Worm (Caenorhabditis elegans) whole organism, young adult: ENCODE measurements around the gene C05D12.3.

Experiments used
- B0035.1 ChIP-seq: sonication (generic microtip); optimal IDR thresholded peaks from 2 replicates; lab custom pipeline; 2016; ENCODE audit warnings: missing genetic modification characterization, mild to moderate bottlenecking, missing compliant biosample characterization, missing genotype, missing genetic modification reagents
- C06A6.2 ChIP-seq: fragments of 200-800 bp; sonication (Bioruptor generic); conservative IDR thresholded peaks from 2 replicates; pipeline ENCODE4 v1.3.6; 2022; ENCODE audit warnings: missing genetic modification characterization, missing compliant biosample characterization
- F23B12.7 ChIP-seq: sonication (generic microtip); optimal IDR thresholded peaks from 2 replicates; lab custom pipeline; 2017; ENCODE audit warnings: missing genetic modification characterization, mild to moderate bottlenecking, missing compliant biosample characterization, antibody characterized with exemption, moderate library complexity; ENCODE audit not compliant: insufficient read depth
- F33H1.4 ChIP-seq: fragments of 200-800 bp; sonication (Bioruptor generic); IDR thresholded peaks from 2 replicates; pipeline ENCODE4 v1.3.6; 2022; ENCODE audit warnings: missing genetic modification reagents, missing genetic modification characterization, missing compliant biosample characterization
- F39B2.1 ChIP-seq: fragments of 200-800 bp; sonication (Bioruptor generic); IDR thresholded peaks from 2 replicates; pipeline ENCODE4 v1.3.6; 2022; ENCODE audit warnings: missing genetic modification reagents, missing genetic modification characterization, missing compliant biosample characterization
- F49E8.2 ChIP-seq: sonication (generic microtip); optimal IDR thresholded peaks from 3 replicates; lab custom pipeline; 2017; ENCODE audit warnings: missing genetic modification characterization, mild to moderate bottlenecking, missing compliant biosample characterization, antibody characterized with exemption, moderate library complexity; ENCODE audit not compliant: insufficient read depth
- F57A8.1 ChIP-seq: fragments of 200-800 bp; sonication (Bioruptor generic); optimal IDR thresholded peaks from 2 replicates; lab custom pipeline; 2018; ENCODE audit warnings: mild to moderate bottlenecking, missing genetic modification characterization, moderate library complexity, missing compliant biosample characterization
- K12H6.12 ChIP-seq: fragments of 200-800 bp; sonication (Bioruptor generic); optimal IDR thresholded peaks from 2 replicates; lab custom pipeline; 2018; ENCODE audit warnings: mild to moderate bottlenecking, missing genetic modification characterization, missing compliant biosample characterization
- T26A5.8 ChIP-seq: sonication (generic microtip); optimal IDR thresholded peaks from 2 replicates; lab custom pipeline; 2016; ENCODE audit warnings: missing genetic modification characterization, missing compliant biosample characterization
- Y53G8AR.9 ChIP-seq: fragments of 200-800 bp; sonication (Bioruptor generic); conservative IDR thresholded peaks from 2 replicates; pipeline ENCODE4 v1.3.6; 2022; ENCODE audit warnings: missing genetic modification reagents, missing genetic modification characterization, missing compliant biosample characterization
- akir-1 ChIP-seq: fragments of 200-800 bp; sonication (Bioruptor generic); optimal IDR thresholded peaks from 2 replicates; lab custom pipeline; 2018; ENCODE audit warnings: mild to moderate bottlenecking, missing genetic modification characterization, moderate library complexity, missing compliant biosample characterization
- ama-1 ChIP-seq, 3 experiments: fragments of 150-350 bp in 1 of 3; sonication (generic microtip) in 2 of 3; optimal IDR thresholded peaks; 2 replicates each; lab custom pipeline; 2014 to 2018; ENCODE audit warnings: missing biosample characterization in 2 of 3, missing genetic modification characterization in 2 of 3, missing genetic modification reagents in 2 of 3
- aptf-2 ChIP-seq: fragments of 200-800 bp; sonication (Bioruptor generic); conservative IDR thresholded peaks from 2 replicates; pipeline ENCODE4 v1.3.6; 2022; ENCODE audit warnings: missing genetic modification reagents, missing genetic modification characterization, missing compliant biosample characterization
- atf-7 ChIP-seq: sonication (generic microtip); optimal IDR thresholded peaks from 2 replicates; lab custom pipeline; 2017; ENCODE audit warnings: mild to moderate bottlenecking, missing genetic modification characterization, missing compliant biosample characterization
- attf-3 ChIP-seq: fragments of 200-800 bp; sonication (Bioruptor generic); conservative IDR thresholded peaks from 2 replicates; pipeline ENCODE4 v1.3.6; 2022; ENCODE audit warnings: missing genetic modification reagents, missing genetic modification characterization, missing compliant biosample characterization
- bed-2 ChIP-seq: fragments of 200-800 bp; sonication (Bioruptor generic); IDR thresholded peaks from 2 replicates; pipeline ENCODE4 v1.3.6; 2022; ENCODE audit warnings: missing genetic modification reagents, missing genetic modification characterization, missing compliant biosample characterization
- ceh-100 ChIP-seq: fragments of 200-800 bp; sonication (Bioruptor generic); IDR thresholded peaks from 2 replicates; pipeline ENCODE4 v1.3.6; 2022; ENCODE audit warnings: missing genetic modification reagents, missing genetic modification characterization, missing compliant biosample characterization
- ceh-40 ChIP-seq: fragments of 200-800 bp; sonication (Bioruptor generic); IDR thresholded peaks from 2 replicates; pipeline ENCODE4 v1.3.6; 2022; ENCODE audit warnings: missing genetic modification characterization, missing compliant biosample characterization
- ceh-79 ChIP-seq: sonication (generic microtip); optimal IDR thresholded peaks from 2 replicates; lab custom pipeline; 2017; ENCODE audit warnings: mild to moderate bottlenecking, missing genetic modification characterization, missing compliant biosample characterization
- dox-1 ChIP-seq: fragments of 200-800 bp; sonication (Bioruptor generic); IDR thresholded peaks from 2 replicates; pipeline ENCODE4 v1.3.6; 2022; ENCODE audit warnings: missing genetic modification reagents, missing genetic modification characterization, missing compliant biosample characterization
- dpl-1 ChIP-seq: fragments of 150-350 bp; optimal IDR thresholded peaks from 2 replicates; lab custom pipeline; 2014; ENCODE audit warnings: missing biosample characterization, missing genetic modification reagents, missing genetic modification characterization
- efl-1 ChIP-seq: fragments of 150-350 bp; optimal IDR thresholded peaks from 2 replicates; lab custom pipeline; 2014; ENCODE audit warnings: missing biosample characterization, missing genetic modification reagents, missing genetic modification characterization
- ekl-4 ChIP-seq: fragments of 200-800 bp; sonication (Bioruptor generic); IDR thresholded peaks from 2 replicates; pipeline ENCODE4 v1.3.6; 2022; ENCODE audit warnings: missing genetic modification reagents, missing genetic modification characterization, missing compliant biosample characterization
- him-1 ChIP-seq: sonication (generic microtip); optimal IDR thresholded peaks from 2 replicates; lab custom pipeline; 2016; ENCODE audit warnings: missing genotype, missing genetic modification reagents, missing genetic modification characterization, missing compliant biosample characterization
- hmg-1.2 ChIP-seq: fragments of 200-800 bp; sonication (Bioruptor generic); IDR thresholded peaks from 2 replicates; pipeline ENCODE4 v1.3.6; 2022; ENCODE audit warnings: missing genetic modification reagents, missing genetic modification characterization, missing compliant biosample characterization
- hrde-1 ChIP-seq: sonication (generic microtip); optimal IDR thresholded peaks from 2 replicates; lab custom pipeline; 2016; ENCODE audit warnings: missing genetic modification characterization, mild to moderate bottlenecking, missing compliant biosample characterization, moderate library complexity, missing genotype, missing genetic modification reagents, borderline replicate concordance
- hsf-1 ChIP-seq: fragments of 200-800 bp; sonication (Bioruptor generic); IDR thresholded peaks from 2 replicates; pipeline ENCODE4 v1.3.6; 2022; ENCODE audit warnings: missing genetic modification reagents, missing genetic modification characterization, missing compliant biosample characterization
- lag-1 ChIP-seq: fragments of 200-800 bp; sonication (Bioruptor generic); IDR thresholded peaks from 2 replicates; pipeline ENCODE4 v1.3.6; 2022; ENCODE audit warnings: missing genetic modification reagents, missing genetic modification characterization, missing compliant biosample characterization
- let-607 ChIP-seq, 2 experiments: fragments of 200-800 bp in 1 of 2; sonication (Bioruptor generic) in 1 of 2; sonication (generic microtip) in 1 of 2; optimal IDR thresholded peaks; 2 replicates each; lab custom pipeline; 2016 to 2018; ENCODE audit warnings: mild to moderate bottlenecking in 2 of 2, missing compliant biosample characterization in 2 of 2, missing genetic modification characterization in 2 of 2, moderate library complexity in 2 of 2, missing genotype in 1 of 2
- lin-54 ChIP-seq: fragments of 200-800 bp; sonication (Bioruptor generic); optimal IDR thresholded peaks from 2 replicates; lab custom pipeline; 2018; ENCODE audit warnings: mild to moderate bottlenecking, missing genetic modification characterization, missing compliant biosample characterization
- lir-1 ChIP-seq: fragments of 200-800 bp; sonication (Bioruptor generic); conservative IDR thresholded peaks from 2 replicates; pipeline ENCODE4 v1.3.6; 2022; ENCODE audit warnings: missing genetic modification reagents, missing genetic modification characterization, missing compliant biosample characterization
- mcd-1 ChIP-seq: fragments of 200-800 bp; sonication (Bioruptor generic); IDR thresholded peaks from 2 replicates; pipeline ENCODE4 v1.3.6; 2022; ENCODE audit warnings: missing genetic modification reagents, missing genetic modification characterization, missing compliant biosample characterization
- mel-28 ChIP-seq: sonication (generic microtip); optimal IDR thresholded peaks from 2 replicates; lab custom pipeline; 2016; ENCODE audit warnings: borderline replicate concordance, mild to moderate bottlenecking, missing genetic modification characterization, missing compliant biosample characterization
- mes-4 ChIP-seq: sonication (generic microtip); optimal IDR thresholded peaks from 2 replicates; lab custom pipeline; 2016; ENCODE audit warnings: missing genotype, missing genetic modification characterization, missing compliant biosample characterization
- mxl-1 ChIP-seq: sonication (generic microtip); optimal IDR thresholded peaks from 2 replicates; lab custom pipeline; 2016; ENCODE audit warnings: missing genetic modification characterization, missing compliant biosample characterization
- nhr-80 ChIP-seq: sonication (generic microtip); optimal IDR thresholded peaks from 2 replicates; lab custom pipeline; 2016; ENCODE audit warnings: missing genetic modification characterization, missing compliant biosample characterization
- nhr-90 ChIP-seq: sonication (generic microtip); optimal IDR thresholded peaks from 2 replicates; lab custom pipeline; 2016; ENCODE audit warnings: missing genotype, mild to moderate bottlenecking, missing genetic modification characterization, missing compliant biosample characterization
- pbrm-1 ChIP-seq: fragments of 200-800 bp; sonication (Bioruptor generic); IDR thresholded peaks from 2 replicates; pipeline ENCODE4 v1.3.6; 2022; ENCODE audit warnings: missing genetic modification reagents, missing genetic modification characterization, missing compliant biosample characterization
- pha-4 ChIP-seq: fragments of 150-350 bp; sonication (generic microtip); optimal IDR thresholded peaks from 2 replicates; lab custom pipeline; 2014; ENCODE audit warnings: missing biosample characterization, missing genetic modification reagents, missing genetic modification characterization
- rcor-1 ChIP-seq: fragments of 200-800 bp; sonication (Bioruptor generic); IDR thresholded peaks from 2 replicates; pipeline ENCODE4 v1.3.6; 2022; ENCODE audit warnings: missing genetic modification reagents, missing genetic modification characterization, missing compliant biosample characterization
- rpc-1 ChIP-seq, 2 experiments: fragments of 150-350 bp in 1 of 2; sonication (generic microtip) in 1 of 2; optimal IDR thresholded peaks; 2 replicates each; lab custom pipeline; 2014 to 2018; ENCODE audit warnings: missing biosample characterization in 1 of 2, missing genetic modification characterization in 1 of 2, missing genetic modification reagents in 1 of 2, missing genotype in 1 of 2
- sdz-38 ChIP-seq: sonication (generic microtip); optimal IDR thresholded peaks from 2 replicates; lab custom pipeline; 2016; ENCODE audit warnings: missing genotype, missing genetic modification characterization, missing compliant biosample characterization
- snpc-1.1 ChIP-seq: sonication (generic microtip); optimal IDR thresholded peaks from 2 replicates; lab custom pipeline; 2017; ENCODE audit warnings: missing genetic modification characterization, mild to moderate bottlenecking, missing compliant biosample characterization, antibody characterized with exemption, moderate library complexity, missing genotype, missing genetic modification reagents; ENCODE audit not compliant: insufficient read depth
- snpc-1.3 ChIP-seq: sonication (generic microtip); optimal IDR thresholded peaks from 2 replicates; lab custom pipeline; 2017; ENCODE audit warnings: missing genetic modification characterization, mild to moderate bottlenecking, missing compliant biosample characterization, antibody characterized with exemption, moderate library complexity, missing genotype, missing genetic modification reagents; ENCODE audit not compliant: insufficient read depth
- tbp1 ChIP-seq: fragments of 200-800 bp; sonication (Bioruptor generic); optimal IDR thresholded peaks from 2 replicates; lab custom pipeline; 2018; ENCODE audit warnings: mild to moderate bottlenecking, missing genetic modification characterization, missing compliant biosample characterization
- ztf-3 ChIP-seq: fragments of 200-800 bp; sonication (Bioruptor generic); optimal IDR thresholded peaks from 2 replicates; lab custom pipeline; 2018; ENCODE audit warnings: mild to moderate bottlenecking, missing genetic modification characterization, missing compliant biosample characterization

Gene C05D12.3

DNA sequence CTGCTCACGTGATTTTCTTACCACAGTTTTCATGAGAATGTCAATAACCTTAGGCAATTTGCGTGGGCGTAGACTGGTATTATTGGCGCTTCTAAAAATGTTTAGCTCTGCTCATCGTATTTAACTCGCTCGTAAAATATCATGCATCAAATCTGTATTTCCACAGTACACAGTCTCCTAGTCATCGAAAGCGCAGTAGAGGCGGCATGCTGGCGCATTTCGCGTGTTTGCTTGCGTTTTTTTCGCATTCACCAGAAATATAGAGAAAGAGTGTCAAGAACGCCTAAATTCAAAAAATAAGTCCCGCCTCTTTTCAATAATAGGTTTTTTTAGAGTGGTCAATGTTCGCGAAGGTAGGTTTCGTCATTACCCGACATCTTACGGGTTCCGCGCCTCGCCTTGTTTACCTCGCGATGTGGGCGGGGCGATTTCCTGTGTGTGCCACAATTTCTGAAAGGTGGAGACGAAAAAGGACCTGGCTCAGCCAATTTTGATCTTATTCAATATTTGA lies 48.4 kb upstream of the C05D12.3 start (continued):
- TF ChIP-seq rpc-1 (optimal IDR thresholded peaks at IDR 0.05; lab: Kevin White, UChicago): no peak
- TF ChIP-seq rpc-1 (tag; optimal IDR thresholded peaks at IDR 0.05; lab: Kevin White, UChicago): peak; percentile 5
- TF ChIP-seq B0035.1 (tag; lab: Kevin White, UChicago): peak; percentile 33
- TF ChIP-seq snpc-1.1 (tag; lab: Kevin White, UChicago): peak; percentile 96
- TF ChIP-seq dpl-1 (GFP tag; lab: Kevin White, UChicago): no peak
- peak; percentile 94 for TF ChIP-seq ekl-4 (GFP tag; lab: Robert Waterston, UW)
- TF ChIP-seq nhr-80 (tag; lab: Kevin White, UChicago): peak; percentile 44
- TF ChIP-seq ceh-79: peak; percentile 60
- TF ChIP-seq snpc-1.3 (tag; lab: Kevin White, UChicago): peak; percentile 88
- TF ChIP-seq F33H1.4 (GFP tag; lab: Robert Waterston, UW): peak; percentile 74
- TF ChIP-seq aptf-2 (GFP tag; lab: Robert Waterston, UW): no peak
- TF ChIP-seq F23B12.7: peak; percentile 31
- TF ChIP-seq dox-1 (GFP tag; lab: Robert Waterston, UW): peak; percentile 97
- TF ChIP-seq lir-1 (GFP tag; lab: Robert Waterston, UW): peak; percentile 64
- TF ChIP-seq efl-1 (GFP tag; lab: Kevin White, UChicago): peak; percentile 58
- TF ChIP-seq pha-4 (tag; lab: Kevin White, UChicago): no peak
- peak; percentile 22 for TF ChIP-seq mxl-1
- TF ChIP-seq F57A8.1: no peak
- peak; percentile 78 for TF ChIP-seq tbp1 (GFP tag; lab: Kevin White, UChicago)
- TF ChIP-seq pbrm-1 (GFP tag; lab: Robert Waterston, UW): peak; percentile 96
- TF ChIP-seq C06A6.2: 0 out of 2 replicates have a peak, but pooled peaks have one; percentile 54
- TF ChIP-seq bed-2 (GFP tag; lab: Robert Waterston, UW): no peak
- peak; percentile 13 for TF ChIP-seq mes-4 (tag; lab: Kevin White, UChicago)
- TF ChIP-seq F49E8.2: peak; percentile 96
- TF ChIP-seq lin-54: peak; percentile 89
- TF ChIP-seq ceh-40: 0 out of 2 replicates have a peak, but pooled peaks have one; percentile 36
- peak; percentile 70 for TF ChIP-seq nhr-90
- TF ChIP-seq lag-1 (GFP tag; lab: Robert Waterston, UW): 0 out of 2 replicates have a peak, but pooled peaks have one; percentile 30
- TF ChIP-seq Y53G8AR.9 (GFP tag; lab: Robert Waterston, UW): peak; percentile 80
- TF ChIP-seq mcd-1 (GFP tag; lab: Robert Waterston, UW): peak; percentile 86
- TF ChIP-seq F39B2.1: no peak
- peak; percentile 94 for TF ChIP-seq him-1 (tag; lab: Kevin White, UChicago)
- TF ChIP-seq hmg-1.2 (GFP tag; lab: Robert Waterston, UW): peak; percentile 85
- TF ChIP-seq mel-28 (tag; lab: Kevin White, UChicago): peak; percentile 20
- TF ChIP-seq T26A5.8: peak; percentile 87
- TF ChIP-seq attf-3 (GFP tag; lab: Robert Waterston, UW): peak; percentile 64
- TF ChIP-seq ztf-3 (GFP tag; lab: Kevin White, UChicago): no peak
- TF ChIP-seq let-607 (tag; optimal IDR thresholded peaks at IDR 0.05; lab: Kevin White, UChicago): peak; percentile 34 to 77
- TF ChIP-seq akir-1 (GFP tag; lab: Kevin White, UChicago): no peak
- TF ChIP-seq K12H6.12 (tag; lab: Kevin White, UChicago): no peak
- TF ChIP-seq sdz-38: no peak
- TF ChIP-seq ama-1 (optimal IDR thresholded peaks at IDR 0.05; lab: Kevin White, UChicago): peak; percentile 93
- no peak for TF ChIP-seq ama-1 (GFP tag; optimal IDR thresholded peaks at IDR 0.05; lab: Kevin White, UChicago)
- TF ChIP-seq ceh-100 (GFP tag; lab: Robert Waterston, UW): peak; percentile 83
- peak; percentile 43 for TF ChIP-seq atf-7 (tag; lab: Kevin White, UChicago)
- peak; percentile 76 for TF ChIP-seq hsf-1 (GFP tag; lab: Robert Waterston, UW)
- TF ChIP-seq rcor-1 (GFP tag; lab: Robert Waterston, UW): peak; percentile 85
- peak; percentile 95 for TF ChIP-seq hrde-1
- TF ChIP-seq, all 124 proteins: peak for 87
